Worm (Caenorhabditis elegans) whole organism, L4/young adult: ENCODE data around the gene srz-9.

Source experiments
- W03F9.2 ChIP-seq: fragments of 150-350 bp; optimal IDR thresholded peaks from 2 replicates; lab custom pipeline; 2014; ENCODE audit warnings: missing biosample characterization, missing genetic modification characterization
- dao-5 ChIP-seq: sonication (generic microtip); optimal IDR thresholded peaks from 2 replicates; lab custom pipeline; 2016; ENCODE audit warnings: missing genotype, missing genetic modification characterization, moderate library complexity, missing compliant biosample characterization

DNA sequence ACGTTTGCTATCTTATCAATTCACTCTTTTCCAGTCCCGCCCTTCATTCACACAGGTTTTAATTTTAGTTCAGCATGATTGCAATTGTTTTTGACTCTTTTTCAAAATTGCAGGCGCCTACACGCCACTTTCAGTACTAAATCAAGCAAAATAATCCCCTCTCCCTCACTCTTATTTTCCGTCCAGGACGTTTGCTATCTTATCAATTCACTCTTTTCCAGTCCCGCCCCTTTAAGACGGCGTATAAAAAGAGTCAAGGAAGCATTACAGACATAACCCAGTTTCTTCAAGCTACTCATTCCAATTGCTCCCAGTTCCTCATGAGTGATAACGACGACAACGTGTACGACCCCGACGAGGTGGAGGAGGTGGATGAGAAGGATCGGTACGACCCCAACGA lies 49.1 kb upstream of the srz-9 start, which contains the start of gene Y119D3B.21:
- TF ChIP-seq W03F9.2 (tag; lab: Kevin White, UChicago) (no peak), dao-5 (tag; lab: Kevin White, UChicago) (no peak)
